Fruit fly (Drosophila melanogaster) whole organism, embryonic: ENCODE results near the gene CG2841.

Experiments used
- B-H2 ChIP-seq: fragments of 200-800 bp; sonication (Bioruptor generic); optimal IDR thresholded peaks from 2 replicates; lab custom pipeline; 2018; ENCODE audit warnings: missing biosample characterization, mild to moderate bottlenecking, missing genetic modification characterization
- BtbVII ChIP-seq: fragments of 200-800 bp; sonication (Bioruptor generic); optimal IDR thresholded peaks from 3 replicates; lab custom pipeline; 2017; ENCODE audit warnings: missing biosample characterization, mild to moderate bottlenecking, missing genetic modification characterization
- CG10267 ChIP-seq: fragments of 200-800 bp; sonication (Bioruptor generic); optimal IDR thresholded peaks from 2 replicates; lab custom pipeline; 2018; ENCODE audit warnings: missing biosample characterization, mild to moderate bottlenecking, missing genetic modification characterization, moderate library complexity
- CG10366 ChIP-seq: fragments of 200-800 bp; sonication (Bioruptor generic); IDR thresholded peaks from 2 replicates; pipeline ENCODE4 v1.3.6; 2022; ENCODE audit warnings: missing biosample characterization, missing genetic modification characterization
- CG10565 ChIP-seq: fragments of 200-800 bp; sonication (Bioruptor generic); optimal IDR thresholded peaks from 3 replicates; lab custom pipeline; 2016; ENCODE audit warnings: missing biosample characterization, mild to moderate bottlenecking, missing genetic modification characterization
- CG11398 ChIP-seq: fragments of 200-800 bp; sonication (Bioruptor generic); optimal IDR thresholded peaks from 2 replicates; lab custom pipeline; 2016; ENCODE audit warnings: missing biosample characterization, missing genetic modification characterization
- CG18011 ChIP-seq: fragments of 200-800 bp; sonication (Bioruptor generic); optimal IDR thresholded peaks from 2 replicates; lab custom pipeline; 2017; ENCODE audit warnings: missing biosample characterization, missing genetic modification characterization, mild to moderate bottlenecking, moderate library complexity, missing genotype
- CG2129 ChIP-seq: fragments of 200-800 bp; sonication (Bioruptor generic); IDR thresholded peaks from 2 replicates; pipeline ENCODE4 v1.3.6; 2022; ENCODE audit warnings: missing biosample characterization, missing genetic modification characterization; ENCODE audit not compliant: partially characterized antibody
- CG2889 ChIP-seq: fragments of 200-800 bp; sonication (Bioruptor generic); IDR thresholded peaks from 3 replicates; pipeline ENCODE4 v1.3.6; 2022; ENCODE audit warnings: missing biosample characterization, missing genetic modification characterization
- CG3065 ChIP-seq: fragments of 200-800 bp; sonication (Bioruptor generic); optimal IDR thresholded peaks from 2 replicates; lab custom pipeline; 2016; ENCODE audit warnings: missing biosample characterization, missing genetic modification characterization
- CG32532 ChIP-seq: fragments of 200-800 bp; sonication (Bioruptor generic); IDR thresholded peaks from 2 replicates; pipeline ENCODE4 v1.3.6; 2022; ENCODE audit warnings: missing biosample characterization, missing genetic modification characterization
- CG3726 ChIP-seq: fragments of 200-800 bp; sonication (Bioruptor generic); IDR thresholded peaks from 3 replicates; pipeline ENCODE4, ENCODE4 v1.3.6; 2022; ENCODE audit warnings: missing biosample characterization, missing genetic modification characterization
- CG7987 ChIP-seq: fragments of 200-800 bp; sonication (Bioruptor generic); optimal IDR thresholded peaks from 2 replicates; lab custom pipeline; 2018; ENCODE audit warnings: missing biosample characterization, mild to moderate bottlenecking, missing genetic modification characterization, moderate library complexity
- CG8388 ChIP-seq: fragments of 200-800 bp; sonication (Bioruptor generic); optimal IDR thresholded peaks from 2 replicates; lab custom pipeline; 2019; ENCODE audit warnings: missing biosample characterization, mild to moderate bottlenecking, missing genetic modification characterization, moderate library complexity
- D19A ChIP-seq: fragments of 200-800 bp; optimal IDR thresholded peaks from 3 replicates; lab custom pipeline; 2019; ENCODE audit warnings: missing biosample characterization, mild to moderate bottlenecking, missing genetic modification characterization, moderate library complexity
- Dfd ChIP-seq, 2 experiments: fragments of >200 bp; optimal IDR thresholded peaks; 2 replicates each; lab custom pipeline; 2017; ENCODE audit warnings: missing biosample characterization in 2 of 2, missing genetic modification characterization in 2 of 2
- HLH3B ChIP-seq: fragments of 200-800 bp; sonication (Bioruptor generic); IDR thresholded peaks from 2 replicates; pipeline ENCODE4 v1.3.6; 2022; ENCODE audit warnings: missing biosample characterization, missing genetic modification characterization
- HLH4C ChIP-seq: fragments of 200-800 bp; sonication (Bioruptor generic); IDR thresholded peaks from 3 replicates; pipeline ENCODE4 v1.3.6; 2022; ENCODE audit warnings: missing biosample characterization, missing genetic modification characterization; ENCODE audit not compliant: partially characterized antibody
- Hey ChIP-seq: fragments of 200-800 bp; sonication (Bioruptor generic); optimal IDR thresholded peaks from 3 replicates; lab custom pipeline; 2018; ENCODE audit warnings: missing biosample characterization, mild to moderate bottlenecking, missing genetic modification characterization
- HmgD ChIP-seq: fragments of 200-800 bp; sonication (Bioruptor generic); optimal IDR thresholded peaks from 3 replicates; lab custom pipeline; 2016; ENCODE audit warnings: missing biosample characterization, missing genetic modification characterization
- Hr51 ChIP-seq, 2 experiments: fragments of 200-800 bp; sonication (Bioruptor generic); optimal IDR thresholded peaks; 2 replicates in 1 of 2; 3 replicates in 1 of 2; lab custom pipeline; 2016 to 2018; ENCODE audit warnings: missing biosample characterization in 2 of 2, missing genetic modification characterization in 2 of 2, mild to moderate bottlenecking in 1 of 2, moderate library complexity in 1 of 2
- Meics ChIP-seq: fragments of 200-800 bp; sonication (Bioruptor generic); optimal IDR thresholded peaks from 2 replicates; lab custom pipeline; 2017; ENCODE audit warnings: missing biosample characterization, mild to moderate bottlenecking, missing genetic modification characterization
- Nf-YA ChIP-seq: fragments of 200-800 bp; sonication (Bioruptor generic); IDR thresholded peaks from 2 replicates; pipeline ENCODE4 v1.3.6; 2022; ENCODE audit warnings: missing biosample characterization, missing genetic modification characterization
- PHDP ChIP-seq: fragments of 200-800 bp; sonication (Bioruptor generic); optimal IDR thresholded peaks from 3 replicates; lab custom pipeline; 2018; ENCODE audit warnings: missing biosample characterization, mild to moderate bottlenecking, missing genetic modification characterization, moderate library complexity
- Ptx1 ChIP-seq: fragments of 200-800 bp; sonication (Bioruptor generic); IDR thresholded peaks from 2 replicates; pipeline ENCODE4 v1.3.6; 2022; ENCODE audit warnings: missing biosample characterization, missing genetic modification characterization
- Side ChIP-seq: fragments of 200-800 bp; sonication (Bioruptor generic); optimal IDR thresholded peaks from 2 replicates; lab custom pipeline; 2016; ENCODE audit warnings: missing biosample characterization, missing genetic modification characterization
- Sin3A ChIP-seq: fragments of >200 bp; optimal IDR thresholded peaks from 2 replicates; lab custom pipeline; 2018
- Ssrp ChIP-seq: fragments of 200-800 bp; sonication (Bioruptor generic); optimal IDR thresholded peaks from 2 replicates; lab custom pipeline; 2018; ENCODE audit warnings: missing biosample characterization, mild to moderate bottlenecking, missing genetic modification characterization, moderate library complexity
- ab ChIP-seq: fragments of 200-800 bp; sonication (Bioruptor generic); optimal IDR thresholded peaks from 2 replicates; lab custom pipeline; 2016; ENCODE audit warnings: missing biosample characterization, missing genetic modification characterization
- abd-A ChIP-seq: fragments of 200-800 bp; sonication (Bioruptor generic); optimal IDR thresholded peaks from 3 replicates; lab custom pipeline; 2019; ENCODE audit warnings: missing biosample characterization, mild to moderate bottlenecking, missing genetic modification characterization, moderate library complexity
- bsh ChIP-seq, 2 experiments: fragments of 200-800 bp; sonication (Bioruptor generic); optimal IDR thresholded peaks; 2 replicates each; lab custom pipeline; 2017 to 2018; ENCODE audit warnings: mild to moderate bottlenecking in 2 of 2, missing biosample characterization in 2 of 2, missing genetic modification characterization in 2 of 2, moderate library complexity in 1 of 2
- btn ChIP-seq: fragments of 200-800 bp; sonication (Bioruptor generic); optimal IDR thresholded peaks from 2 replicates; lab custom pipeline; 2016; ENCODE audit warnings: missing biosample characterization, missing genetic modification characterization
- chif ChIP-seq, 2 experiments: fragments of 200-800 bp; sonication (Bioruptor generic); optimal IDR thresholded peaks; 3 replicates each; lab custom pipeline; 2016; ENCODE audit warnings: missing biosample characterization in 2 of 2, missing genetic modification characterization in 2 of 2
- ci ChIP-seq: fragments of 200-800 bp; sonication (Bioruptor generic); IDR thresholded peaks from 3 replicates; pipeline ENCODE4 v1.3.6; 2022; ENCODE audit warnings: missing biosample characterization, missing genetic modification characterization
- disco-r ChIP-seq: fragments of 200-800 bp; sonication (Bioruptor generic); optimal IDR thresholded peaks from 2 replicates; lab custom pipeline; 2016; ENCODE audit warnings: missing biosample characterization, missing genetic modification characterization
- eve ChIP-seq, 2 experiments: fragments of >200 bp; optimal IDR thresholded peaks; 2 replicates each; lab custom pipeline; 2017; ENCODE audit warnings: missing biosample characterization in 2 of 2, missing genetic modification characterization in 2 of 2
- fd3F ChIP-seq: fragments of 200-800 bp; sonication (Bioruptor generic); optimal IDR thresholded peaks from 2 replicates; lab custom pipeline; 2018; ENCODE audit warnings: missing biosample characterization, mild to moderate bottlenecking, missing genetic modification characterization, moderate library complexity
- gcm ChIP-seq: fragments of 200-800 bp; sonication (Bioruptor generic); optimal IDR thresholded peaks from 2 replicates; lab custom pipeline; 2019; ENCODE audit warnings: missing biosample characterization, mild to moderate bottlenecking, missing genetic modification characterization, moderate library complexity
- insv ChIP-seq, 2 experiments: fragments of 200-800 bp; sonication (Bioruptor generic); optimal IDR thresholded peaks; 3 replicates each; lab custom pipeline; 2016 to 2018; ENCODE audit warnings: missing biosample characterization in 2 of 2, missing genetic modification characterization in 2 of 2
- luna ChIP-seq: fragments of 200-800 bp; sonication (Bioruptor generic); optimal IDR thresholded peaks from 2 replicates; lab custom pipeline; 2016; ENCODE audit warnings: missing biosample characterization, missing genetic modification characterization
- nerfin-1 ChIP-seq: fragments of 200-800 bp; sonication (Bioruptor generic); optimal IDR thresholded peaks from 3 replicates; lab custom pipeline; 2019; ENCODE audit warnings: missing biosample characterization, mild to moderate bottlenecking, missing genetic modification characterization, moderate library complexity
- otp ChIP-seq: fragments of 200-800 bp; sonication (Bioruptor generic); IDR thresholded peaks from 3 replicates; pipeline ENCODE4, ENCODE4 v1.3.6; 2022; ENCODE audit warnings: missing biosample characterization, missing genetic modification characterization
- pho ChIP-seq: fragments of 200-800 bp; sonication (Bioruptor generic); optimal IDR thresholded peaks from 2 replicates; lab custom pipeline; 2016; ENCODE audit warnings: missing biosample characterization, missing genetic modification characterization
- psq ChIP-seq: fragments of 200-800 bp; sonication (Bioruptor generic); optimal IDR thresholded peaks from 2 replicates; lab custom pipeline; 2017; ENCODE audit warnings: missing biosample characterization, missing genetic modification characterization
- repo ChIP-seq: fragments of 200-800 bp; sonication (Bioruptor generic); optimal IDR thresholded peaks from 2 replicates; lab custom pipeline; 2016; ENCODE audit warnings: missing biosample characterization, missing genetic modification characterization
- twi ChIP-seq: fragments of 200-800 bp; optimal IDR thresholded peaks from 2 replicates; lab custom pipeline; 2019; ENCODE audit warnings: missing biosample characterization, mild to moderate bottlenecking, missing genetic modification characterization, moderate library complexity
- tx ChIP-seq: fragments of 200-800 bp; sonication (Bioruptor generic); optimal IDR thresholded peaks from 2 replicates; lab custom pipeline; 2016; ENCODE audit warnings: missing biosample characterization, missing genetic modification characterization
- wek ChIP-seq: fragments of 200-800 bp; sonication (Bioruptor generic); optimal IDR thresholded peaks from 3 replicates; lab custom pipeline; 2018; ENCODE audit warnings: missing biosample characterization, mild to moderate bottlenecking, missing genetic modification characterization, moderate library complexity

The CG2841 gene

DNA sequence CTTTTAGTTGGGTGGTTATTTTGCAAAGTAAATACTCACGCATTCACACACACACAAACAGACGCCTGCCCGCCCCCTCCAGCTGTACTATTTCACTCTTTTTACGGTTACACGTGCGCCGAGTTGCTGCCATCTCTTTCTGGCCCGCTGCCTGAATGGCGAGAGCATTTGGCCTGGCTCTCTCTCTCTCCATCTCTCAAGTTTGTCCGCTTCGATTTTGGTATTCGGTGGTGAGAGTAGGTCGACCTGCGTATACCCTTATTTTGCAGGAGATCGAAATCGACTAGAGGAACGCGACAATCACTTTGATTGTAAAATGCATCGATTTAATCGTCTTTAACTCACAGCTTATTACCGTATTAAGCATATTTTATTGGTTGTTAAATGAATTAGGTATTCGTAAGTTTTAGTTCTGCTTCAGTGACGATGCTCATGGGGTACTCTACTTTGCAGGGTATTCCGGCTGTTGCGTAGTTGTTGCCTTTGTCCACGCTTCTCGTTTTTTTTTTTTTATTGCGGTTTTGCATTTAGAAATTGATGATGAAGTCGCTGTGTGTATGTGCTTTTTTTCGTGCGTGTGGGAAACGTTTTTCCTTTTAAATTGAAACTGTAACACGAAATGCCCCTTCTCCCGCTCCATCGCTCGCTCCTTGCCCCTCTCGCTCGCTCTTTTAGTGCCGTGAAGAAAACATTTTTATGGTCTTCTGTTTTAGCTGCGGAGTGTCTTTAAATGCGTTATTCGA lies 62.2 kb downstream of the CG2841 start (continued):
- TF ChIP-seq CG10267 (tag; lab: Kevin White, UChicago): peak; percentile 79
- TF ChIP-seq Ssrp (tag; lab: Kevin White, UChicago): peak; percentile 81
- TF ChIP-seq Side (GFP tag; lab: Kevin White, UChicago): peak; percentile 89
- peak; percentile 50 for TF ChIP-seq B-H2 (GFP tag; lab: Kevin White, UChicago)
- TF ChIP-seq nerfin-1 (tag; lab: Kevin White, UChicago): peak; percentile 79
- TF ChIP-seq bsh (GFP tag; optimal IDR thresholded peaks at IDR 0.05; lab: Kevin White, UChicago): peak; percentile 77 to 88
- peak; percentile 90 for TF ChIP-seq chif (GFP tag; optimal IDR thresholded peaks at IDR 0.05; lab: Kevin White, UChicago)
- peak; percentile 83 for TF ChIP-seq Ptx1 (GFP tag; lab: Robert Waterston, UW)
- TF ChIP-seq disco-r (GFP tag; lab: Kevin White, UChicago): peak; percentile 89
- peak; percentile 53 for TF ChIP-seq luna
- TF ChIP-seq gcm: peak; percentile 83
- TF ChIP-seq CG10565: peak; percentile 55
- no peak for TF ChIP-seq HLH4C
- peak; percentile 92 for TF ChIP-seq PHDP (tag; lab: Kevin White, UChicago)
- peak; percentile 80 for TF ChIP-seq psq (GFP tag; lab: Kevin White, UChicago)
- TF ChIP-seq CG3726 (GFP tag; lab: Robert Waterston, UW): peak; percentile 67; the same call in 2 of the 3 replicates
- peak; percentile 74; the same call in 2 of the 3 replicates for TF ChIP-seq CG2889 (GFP tag; lab: Robert Waterston, UW)
- peak; percentile 92 for TF ChIP-seq abd-A (tag; lab: Kevin White, UChicago)
- peak; percentile 85 for TF ChIP-seq ab (GFP tag; lab: Kevin White, UChicago)
- TF ChIP-seq Hey (tag; lab: Kevin White, UChicago): peak; percentile 75
- peak; percentile 58 for TF ChIP-seq CG3065
- TF ChIP-seq HmgD (GFP tag; lab: Kevin White, UChicago): peak; percentile 84
- TF ChIP-seq repo (GFP tag; lab: Kevin White, UChicago): peak; percentile 70
- TF ChIP-seq Dfd (GFP tag; optimal IDR thresholded peaks at IDR 0.05; lab: Kevin White, UChicago): no peak
- peak; percentile 84 for TF ChIP-seq ci (GFP tag; lab: Robert Waterston, UW)
- peak; percentile 100 for TF ChIP-seq D19A
- no peak for TF ChIP-seq Sin3A (lab: Kevin White, UChicago)
- no peak for TF ChIP-seq CG2129 (GFP tag; lab: Robert Waterston, UW)
- peak; percentile 70 for TF ChIP-seq wek (GFP tag; lab: Kevin White, UChicago)
- TF ChIP-seq CG18011 (GFP tag; lab: Kevin White, UChicago): peak; percentile 76
- TF ChIP-seq BtbVII: peak; percentile 89
- peak; percentile 87 for TF ChIP-seq CG32532 (GFP tag; lab: Robert Waterston, UW)
- peak; percentile 89 to 90 for TF ChIP-seq Hr51 (GFP tag; optimal IDR thresholded peaks at IDR 0.05; lab: Kevin White, UChicago)
- peak; percentile 88 for TF ChIP-seq CG8388
- TF ChIP-seq eve (GFP tag; optimal IDR thresholded peaks at IDR 0.05; lab: Kevin White, UChicago): peak in 1 of 2 experiments; percentile 97
- TF ChIP-seq CG11398 (GFP tag; lab: Kevin White, UChicago): peak; percentile 88
- TF ChIP-seq otp: peak; percentile 70; the same call in 1 of the 3 replicates
- peak; percentile 89 for TF ChIP-seq tx (GFP tag; lab: Kevin White, UChicago)
- peak; percentile 75 for TF ChIP-seq fd3F (GFP tag; lab: Kevin White, UChicago)
- peak; percentile 90 for TF ChIP-seq Meics (GFP tag; lab: Kevin White, UChicago)
- peak; percentile 55 for TF ChIP-seq CG7987 (GFP tag; lab: Kevin White, UChicago)
- TF ChIP-seq twi (tag; lab: Kevin White, UChicago): peak; percentile 56
- TF ChIP-seq insv (GFP tag; optimal IDR thresholded peaks at IDR 0.05; lab: Kevin White, UChicago): peak; percentile 18 to 30
- TF ChIP-seq btn: peak; percentile 90
- peak; percentile 94 for TF ChIP-seq pho (GFP tag; lab: Kevin White, UChicago)
- peak; percentile 82 for TF ChIP-seq CG10366
- peak; percentile 87 for TF ChIP-seq HLH3B (GFP tag; lab: Robert Waterston, UW)
- peak; percentile 54; the same call in 1 of the 2 replicates for TF ChIP-seq Nf-YA (GFP tag; lab: Robert Waterston, UW)
